Worm (Caenorhabditis elegans) whole organism, young adult: ENCODE measurements around the gene sknr-1.
"Not testable (repeated sequence)": the region's sequence is repeated elsewhere in the genome, so short reads cannot be mapped to it uniquely, and the experiment has no call there.

Source experiments
- B0336.3 ChIP-seq: fragments of 200-800 bp; sonication (Bioruptor generic); IDR thresholded peaks from 2 replicates; pipeline ENCODE4 v1.3.6; 2022; ENCODE audit warnings: missing genetic modification characterization, missing compliant biosample characterization
- D2030.7 ChIP-seq: fragments of 200-800 bp; sonication (Bioruptor generic); IDR thresholded peaks from 2 replicates; pipeline ENCODE4 v1.3.6; 2022; ENCODE audit warnings: missing genetic modification reagents, missing genetic modification characterization, missing compliant biosample characterization
- F10E7.11 ChIP-seq: sonication (generic microtip); optimal IDR thresholded peaks from 2 replicates; lab custom pipeline; 2017; ENCODE audit warnings: mild to moderate bottlenecking, missing genetic modification characterization, moderate library complexity, missing compliant biosample characterization
- F23B12.7 ChIP-seq: sonication (generic microtip); optimal IDR thresholded peaks from 2 replicates; lab custom pipeline; 2017; ENCODE audit warnings: missing genetic modification characterization, mild to moderate bottlenecking, missing compliant biosample characterization, antibody characterized with exemption, moderate library complexity; ENCODE audit not compliant: insufficient read depth
- F49E8.2 ChIP-seq: sonication (generic microtip); optimal IDR thresholded peaks from 3 replicates; lab custom pipeline; 2017; ENCODE audit warnings: missing genetic modification characterization, mild to moderate bottlenecking, missing compliant biosample characterization, antibody characterized with exemption, moderate library complexity; ENCODE audit not compliant: insufficient read depth
- Y56A3A.18 ChIP-seq: fragments of 200-800 bp; sonication (Bioruptor generic); IDR thresholded peaks from 2 replicates; pipeline ENCODE4 v1.3.6; 2022; ENCODE audit warnings: missing genetic modification reagents, missing genetic modification characterization, missing compliant biosample characterization
- Y79H2A.3 ChIP-seq: fragments of 200-800 bp; sonication (Bioruptor generic); conservative IDR thresholded peaks from 2 replicates; pipeline ENCODE4 v1.3.6; 2022; ENCODE audit warnings: missing genetic modification reagents, missing genetic modification characterization, missing compliant biosample characterization
- Y95B8A.8 ChIP-seq: fragments of 200-800 bp; sonication (Bioruptor generic); IDR thresholded peaks from 2 replicates; pipeline ENCODE4 v1.3.6; 2022; ENCODE audit warnings: missing genetic modification reagents, missing genetic modification characterization, missing compliant biosample characterization
- athp-1 ChIP-seq: sonication (generic microtip); optimal IDR thresholded peaks from 2 replicates; lab custom pipeline; 2017; ENCODE audit warnings: mild to moderate bottlenecking, missing genetic modification characterization, missing compliant biosample characterization
- attf-3 ChIP-seq: fragments of 200-800 bp; sonication (Bioruptor generic); conservative IDR thresholded peaks from 2 replicates; pipeline ENCODE4 v1.3.6; 2022; ENCODE audit warnings: missing genetic modification reagents, missing genetic modification characterization, missing compliant biosample characterization
- attf-5 ChIP-seq: fragments of 200-800 bp; sonication (Bioruptor generic); optimal IDR thresholded peaks from 2 replicates; lab custom pipeline; 2018; ENCODE audit warnings: mild to moderate bottlenecking, missing genetic modification characterization, missing compliant biosample characterization
- ceh-100 ChIP-seq: fragments of 200-800 bp; sonication (Bioruptor generic); IDR thresholded peaks from 2 replicates; pipeline ENCODE4 v1.3.6; 2022; ENCODE audit warnings: missing genetic modification reagents, missing genetic modification characterization, missing compliant biosample characterization
- ceh-40 ChIP-seq: fragments of 200-800 bp; sonication (Bioruptor generic); IDR thresholded peaks from 2 replicates; pipeline ENCODE4 v1.3.6; 2022; ENCODE audit warnings: missing genetic modification characterization, missing compliant biosample characterization
- ceh-58 ChIP-seq: fragments of 200-800 bp; sonication (Bioruptor generic); IDR thresholded peaks from 2 replicates; pipeline ENCODE4 v1.3.6; 2022; ENCODE audit warnings: missing genetic modification characterization, missing compliant biosample characterization
- chd-7 ChIP-seq: sonication (generic microtip); optimal IDR thresholded peaks from 2 replicates; lab custom pipeline; 2016; ENCODE audit warnings: mild to moderate bottlenecking, missing genetic modification characterization, moderate library complexity, missing compliant biosample characterization
- dpl-1 ChIP-seq: fragments of 150-350 bp; optimal IDR thresholded peaks from 2 replicates; lab custom pipeline; 2014; ENCODE audit warnings: missing biosample characterization, missing genetic modification reagents, missing genetic modification characterization
- efl-1 ChIP-seq: fragments of 150-350 bp; optimal IDR thresholded peaks from 2 replicates; lab custom pipeline; 2014; ENCODE audit warnings: missing biosample characterization, missing genetic modification reagents, missing genetic modification characterization
- egl-18 ChIP-seq: fragments of 200-800 bp; sonication (Bioruptor generic); IDR thresholded peaks from 2 replicates; pipeline ENCODE4 v1.3.6; 2022; ENCODE audit warnings: missing genetic modification reagents, missing genetic modification characterization, missing compliant biosample characterization
- egl-44 ChIP-seq: fragments of 200-800 bp; sonication (Bioruptor generic); IDR thresholded peaks from 2 replicates; pipeline ENCODE4 v1.3.6; 2022; ENCODE audit warnings: missing genetic modification reagents, missing genetic modification characterization, missing compliant biosample characterization
- egrh-3 ChIP-seq: fragments of 200-800 bp; sonication (Bioruptor generic); IDR thresholded peaks from 2 replicates; pipeline ENCODE4 v1.3.6; 2022; ENCODE audit warnings: missing genetic modification reagents, missing genetic modification characterization, missing compliant biosample characterization
- fkh-3 ChIP-seq: sonication (generic microtip); optimal IDR thresholded peaks from 2 replicates; lab custom pipeline; 2016; ENCODE audit warnings: mild to moderate bottlenecking, missing genetic modification characterization, missing compliant biosample characterization
- him-1 ChIP-seq: sonication (generic microtip); optimal IDR thresholded peaks from 2 replicates; lab custom pipeline; 2016; ENCODE audit warnings: missing genotype, missing genetic modification reagents, missing genetic modification characterization, missing compliant biosample characterization
- hlh-12 ChIP-seq: sonication (generic microtip); optimal IDR thresholded peaks from 2 replicates; lab custom pipeline; 2016; ENCODE audit warnings: missing genetic modification characterization, missing compliant biosample characterization
- hmg-1.2 ChIP-seq: fragments of 200-800 bp; sonication (Bioruptor generic); IDR thresholded peaks from 2 replicates; pipeline ENCODE4 v1.3.6; 2022; ENCODE audit warnings: missing genetic modification reagents, missing genetic modification characterization, missing compliant biosample characterization
- hmg-20 ChIP-seq: fragments of 200-800 bp; sonication (Bioruptor generic); IDR thresholded peaks from 2 replicates; pipeline ENCODE4 v1.3.6; 2022; ENCODE audit warnings: missing genetic modification reagents, missing genetic modification characterization, missing compliant biosample characterization
- lin-26 ChIP-seq: fragments of 200-800 bp; sonication (Bioruptor generic); IDR thresholded peaks from 2 replicates; pipeline ENCODE4 v1.3.6; 2022; ENCODE audit warnings: missing genetic modification reagents, missing genetic modification characterization, missing compliant biosample characterization
- lin-35 ChIP-seq, 3 experiments: fragments of 150-350 bp in 2 of 3; sonication (generic microtip) in 1 of 3; optimal IDR thresholded peaks; 2 replicates each; lab custom pipeline; 2014 to 2018; ENCODE audit warnings: missing biosample characterization in 3 of 3, missing genetic modification characterization in 3 of 3, missing genetic modification reagents in 3 of 3
- lin-40 ChIP-seq: sonication (generic microtip); optimal IDR thresholded peaks from 2 replicates; lab custom pipeline; 2016; ENCODE audit warnings: missing genetic modification characterization, mild to moderate bottlenecking, missing compliant biosample characterization, missing genotype, missing genetic modification reagents
- lin-54 ChIP-seq: fragments of 200-800 bp; sonication (Bioruptor generic); optimal IDR thresholded peaks from 2 replicates; lab custom pipeline; 2018; ENCODE audit warnings: mild to moderate bottlenecking, missing genetic modification characterization, missing compliant biosample characterization
- lsl-1 ChIP-seq: fragments of 200-800 bp; sonication (Bioruptor generic); optimal IDR thresholded peaks from 2 replicates; lab custom pipeline; 2018; ENCODE audit warnings: mild to moderate bottlenecking, missing genetic modification characterization, moderate library complexity, missing compliant biosample characterization
- madf-3 ChIP-seq: fragments of 200-800 bp; sonication (Bioruptor generic); IDR thresholded peaks from 2 replicates; pipeline ENCODE4 v1.3.6; 2022; ENCODE audit warnings: missing genetic modification reagents, missing genetic modification characterization, missing compliant biosample characterization
- madf-6 ChIP-seq: fragments of 200-800 bp; sonication (Bioruptor generic); IDR thresholded peaks from 2 replicates; pipeline ENCODE4 v1.3.6; 2022; ENCODE audit warnings: missing genetic modification reagents, missing genetic modification characterization, missing compliant biosample characterization
- mcd-1 ChIP-seq: fragments of 200-800 bp; sonication (Bioruptor generic); IDR thresholded peaks from 2 replicates; pipeline ENCODE4 v1.3.6; 2022; ENCODE audit warnings: missing genetic modification reagents, missing genetic modification characterization, missing compliant biosample characterization
- nfyb-1 ChIP-seq: fragments of 200-800 bp; sonication (Bioruptor generic); IDR thresholded peaks from 2 replicates; pipeline ENCODE4 v1.3.6; 2022; ENCODE audit warnings: missing genetic modification reagents, missing genetic modification characterization, missing compliant biosample characterization
- nhr-120 ChIP-seq: fragments of 200-800 bp; sonication (Bioruptor generic); IDR thresholded peaks from 2 replicates; pipeline ENCODE4 v1.3.6; 2022; ENCODE audit warnings: missing genetic modification characterization, missing compliant biosample characterization
- nhr-27 ChIP-seq: fragments of 200-800 bp; sonication (Bioruptor generic); optimal IDR thresholded peaks from 2 replicates; lab custom pipeline; 2018; ENCODE audit warnings: mild to moderate bottlenecking, missing genetic modification characterization, moderate library complexity, missing compliant biosample characterization
- nhr-90 ChIP-seq: sonication (generic microtip); optimal IDR thresholded peaks from 2 replicates; lab custom pipeline; 2016; ENCODE audit warnings: missing genotype, mild to moderate bottlenecking, missing genetic modification characterization, missing compliant biosample characterization
- pha-4 ChIP-seq: fragments of 150-350 bp; sonication (generic microtip); optimal IDR thresholded peaks from 2 replicates; lab custom pipeline; 2014; ENCODE audit warnings: missing biosample characterization, missing genetic modification reagents, missing genetic modification characterization
- rcor-1 ChIP-seq: fragments of 200-800 bp; sonication (Bioruptor generic); IDR thresholded peaks from 2 replicates; pipeline ENCODE4 v1.3.6; 2022; ENCODE audit warnings: missing genetic modification reagents, missing genetic modification characterization, missing compliant biosample characterization
- rpc-1 ChIP-seq, 2 experiments: fragments of 150-350 bp in 1 of 2; sonication (generic microtip) in 1 of 2; optimal IDR thresholded peaks; 2 replicates each; lab custom pipeline; 2014 to 2018; ENCODE audit warnings: missing biosample characterization in 1 of 2, missing genetic modification characterization in 1 of 2, missing genetic modification reagents in 1 of 2, missing genotype in 1 of 2
- snpc-1.1 ChIP-seq: sonication (generic microtip); optimal IDR thresholded peaks from 2 replicates; lab custom pipeline; 2017; ENCODE audit warnings: missing genetic modification characterization, mild to moderate bottlenecking, missing compliant biosample characterization, antibody characterized with exemption, moderate library complexity, missing genotype, missing genetic modification reagents; ENCODE audit not compliant: insufficient read depth
- snpc-1.3 ChIP-seq: sonication (generic microtip); optimal IDR thresholded peaks from 2 replicates; lab custom pipeline; 2017; ENCODE audit warnings: missing genetic modification characterization, mild to moderate bottlenecking, missing compliant biosample characterization, antibody characterized with exemption, moderate library complexity, missing genotype, missing genetic modification reagents; ENCODE audit not compliant: insufficient read depth
- ztf-25 ChIP-seq: fragments of 200-800 bp; sonication (Bioruptor generic); IDR thresholded peaks from 2 replicates; pipeline ENCODE4 v1.3.6; 2022; ENCODE audit warnings: missing genetic modification reagents, missing genetic modification characterization, missing compliant biosample characterization
- ztf-26 ChIP-seq: sonication (generic microtip); optimal IDR thresholded peaks from 2 replicates; lab custom pipeline; 2017; ENCODE audit warnings: missing genetic modification characterization, missing compliant biosample characterization
- ztf-3 ChIP-seq: fragments of 200-800 bp; sonication (Bioruptor generic); optimal IDR thresholded peaks from 2 replicates; lab custom pipeline; 2018; ENCODE audit warnings: mild to moderate bottlenecking, missing genetic modification characterization, missing compliant biosample characterization

sknr-1 gene

ce11 chrV:2625360-2625759 lies at the start of gene sknr-1:
Gene sknr-1 (minus strand): TSS chrV:2625460.
- TF ChIP-seq F23B12.7; fkh-3 (tag; lab: Kevin White, UChicago); dpl-1 (GFP tag; lab: Kevin White, UChicago): not testable (repeated sequence)
- TF ChIP-seq, all 124 proteins: peak for 0; not testable (repeated sequence) for 124

ce11 chrV:2673807-2674206 lies 48.5 kb upstream of the sknr-1 start:
- peak; percentile 47 for TF ChIP-seq lsl-1
- TF ChIP-seq egl-44 (GFP tag; lab: Robert Waterston, UW), result 0 out of 2 replicates have a peak, but pooled peaks have one; percentile 68
- TF ChIP-seq hmg-20, result 0 out of 2 replicates have a peak, but pooled peaks have one; percentile 37
- TF ChIP-seq nhr-27 (tag; lab: Kevin White, UChicago), result no peak
- peak; percentile 72 for TF ChIP-seq rpc-1 (optimal IDR thresholded peaks at IDR 0.05; lab: Kevin White, UChicago)
- TF ChIP-seq rpc-1 (tag; optimal IDR thresholded peaks at IDR 0.05; lab: Kevin White, UChicago), result peak; percentile 80
- peak; percentile 71 for TF ChIP-seq nfyb-1
- peak in 1 of 3 experiments; percentile 4 for TF ChIP-seq lin-35 (GFP tag; optimal IDR thresholded peaks at IDR 0.05; lab: Kevin White, UChicago)
- peak; percentile 7 for TF ChIP-seq ztf-26 (tag; lab: Kevin White, UChicago)
- TF ChIP-seq Y56A3A.18 (GFP tag; lab: Robert Waterston, UW), result 0 out of 2 replicates have a peak, but pooled peaks have one; percentile 50
- no peak for TF ChIP-seq ztf-3 (GFP tag; lab: Kevin White, UChicago)
- TF ChIP-seq Y79H2A.3 (GFP tag; lab: Robert Waterston, UW), result 0 out of 2 replicates have a peak, but pooled peaks have one; percentile 13
- peak; percentile 20; the same call in 1 of the 2 replicates for TF ChIP-seq ztf-25 (GFP tag; lab: Robert Waterston, UW)
- TF ChIP-seq rcor-1 (GFP tag; lab: Robert Waterston, UW), result peak; percentile 76
- TF ChIP-seq ceh-40, result peak; percentile 29; the same call in 1 of the 2 replicates
- TF ChIP-seq Y95B8A.8 (GFP tag; lab: Robert Waterston, UW), result peak; percentile 72; the same call in 1 of the 2 replicates
- peak; percentile 34 for TF ChIP-seq athp-1
- TF ChIP-seq hlh-12, result no peak
- TF ChIP-seq efl-1 (GFP tag; lab: Kevin White, UChicago), result no peak
- peak; percentile 65 for TF ChIP-seq F49E8.2 (tag; lab: Kevin White, UChicago)
- peak; percentile 27; the same call in 1 of the 2 replicates for TF ChIP-seq madf-3 (GFP tag; lab: Robert Waterston, UW)
- no peak for TF ChIP-seq ceh-58 (GFP tag; lab: Robert Waterston, UW)
- peak; percentile 38; the same call in 1 of the 2 replicates for TF ChIP-seq attf-3 (GFP tag; lab: Robert Waterston, UW)
- TF ChIP-seq mcd-1 (GFP tag; lab: Robert Waterston, UW), result peak; percentile 85
- TF ChIP-seq egrh-3 (GFP tag; lab: Robert Waterston, UW), result peak; percentile 55
- peak; percentile 55 for TF ChIP-seq nhr-90 (tag; lab: Kevin White, UChicago)
- peak; percentile 81 for TF ChIP-seq D2030.7 (GFP tag; lab: Robert Waterston, UW)
- TF ChIP-seq ceh-100 (GFP tag; lab: Robert Waterston, UW), result peak; percentile 74
- TF ChIP-seq pha-4 (tag; lab: Kevin White, UChicago), result no peak
- peak; percentile 53 for TF ChIP-seq snpc-1.1 (tag; lab: Kevin White, UChicago)
- no peak for TF ChIP-seq nhr-120 (GFP tag; lab: Robert Waterston, UW)
- TF ChIP-seq B0336.3 (GFP tag; lab: Robert Waterston, UW), result peak; percentile 52; the same call in 1 of the 2 replicates
- peak; percentile 5 for TF ChIP-seq him-1 (tag; lab: Kevin White, UChicago)
- peak; percentile 68 for TF ChIP-seq snpc-1.3 (tag; lab: Kevin White, UChicago)
- peak; percentile 8 for TF ChIP-seq chd-7 (tag; lab: Kevin White, UChicago)
- TF ChIP-seq lin-26 (GFP tag; lab: Robert Waterston, UW), result peak; percentile 84
- peak; percentile 38 for TF ChIP-seq lin-40 (tag; lab: Kevin White, UChicago)
- TF ChIP-seq lin-54 (GFP tag; lab: Kevin White, UChicago), result peak; percentile 54
- peak; percentile 67 for TF ChIP-seq hmg-1.2 (GFP tag; lab: Robert Waterston, UW)
- TF ChIP-seq F10E7.11 (tag; lab: Kevin White, UChicago), result no peak
- peak; percentile 60; the same call in 1 of the 2 replicates for TF ChIP-seq madf-6
- peak; percentile 67 for TF ChIP-seq attf-5 (GFP tag; lab: Kevin White, UChicago)
- TF ChIP-seq egl-18 (GFP tag; lab: Robert Waterston, UW), result 0 out of 2 replicates have a peak, but pooled peaks have one; percentile 34
